Worm (Caenorhabditis elegans) whole organism, late embryonic: ENCODE measurements around the gene F47B8.10.

Source experiments
- ceh-14 ChIP-seq: sonication (generic microtip); optimal IDR thresholded peaks from 2 replicates; lab custom pipeline; 2016; ENCODE audit warnings: missing genotype, missing genetic modification characterization, missing compliant biosample characterization
- ceh-18 ChIP-seq: sonication (generic microtip); optimal IDR thresholded peaks from 2 replicates; lab custom pipeline; 2016; ENCODE audit warnings: missing genetic modification characterization, missing compliant biosample characterization
- ceh-45 ChIP-seq: fragments of 200-800 bp; sonication (Bioruptor generic); IDR thresholded peaks from 2 replicates; pipeline ENCODE4 v1.3.6; 2022; ENCODE audit warnings: missing genetic modification reagents, missing genetic modification characterization, missing compliant biosample characterization
- eyg-1 ChIP-seq: sonication (generic microtip); optimal IDR thresholded peaks from 2 replicates; lab custom pipeline; 2016; ENCODE audit warnings: missing genotype, missing genetic modification characterization, missing compliant biosample characterization
- nfya-1 ChIP-seq: sonication (generic microtip); optimal IDR thresholded peaks from 2 replicates; lab custom pipeline; 2017; ENCODE audit warnings: missing genetic modification characterization, mild to moderate bottlenecking, missing compliant biosample characterization, antibody characterized with exemption, moderate library complexity
- nhr-11 ChIP-seq: fragments of 150-350 bp; optimal IDR thresholded peaks from 2 replicates; lab custom pipeline; 2014; ENCODE audit warnings: missing biosample characterization, missing genetic modification characterization
- pha-2 ChIP-seq: sonication (generic microtip); optimal IDR thresholded peaks from 2 replicates; lab custom pipeline; 2017; ENCODE audit warnings: mild to moderate bottlenecking, missing genetic modification characterization, missing compliant biosample characterization
- pha-4 ChIP-seq: fragments of 150-350 bp; optimal IDR thresholded peaks from 2 replicates; lab custom pipeline; 2018; ENCODE audit warnings: missing biosample characterization, missing genetic modification reagents, missing genetic modification characterization
- pros-1 ChIP-seq: fragments of 150-350 bp; optimal IDR thresholded peaks from 2 replicates; lab custom pipeline; 2014; ENCODE audit warnings: missing biosample characterization, missing genetic modification reagents, missing genetic modification characterization
- tbx-2 ChIP-seq: sonication (generic microtip); optimal IDR thresholded peaks from 2 replicates; lab custom pipeline; 2016; ENCODE audit warnings: missing genetic modification characterization, missing compliant biosample characterization
- tbx-7 ChIP-seq: sonication (generic microtip); optimal IDR thresholded peaks from 2 replicates; lab custom pipeline; 2016; ENCODE audit warnings: missing genotype, missing genetic modification characterization, missing compliant biosample characterization
- unc-55 ChIP-seq: sonication (generic microtip); optimal IDR thresholded peaks from 2 replicates; lab custom pipeline; 2017; ENCODE audit warnings: missing biosample characterization, missing genetic modification reagents, missing genetic modification characterization
- unc-86 ChIP-seq: sonication (generic microtip); optimal IDR thresholded peaks from 2 replicates; lab custom pipeline; 2016; ENCODE audit warnings: missing genetic modification characterization, missing compliant biosample characterization

- TF ChIP-seq pros-1 (tag; lab: Kevin White, UChicago) (no peak), eyg-1 (tag; lab: Kevin White, UChicago) (no peak), pha-4 (tag; lab: Kevin White, UChicago) (no peak), pha-2 (no peak), unc-55 (GFP tag; lab: Kevin White, UChicago) (no peak), nfya-1 (no peak), unc-86 (no peak), tbx-2 (no peak), ceh-18 (tag; lab: Kevin White, UChicago) (no peak), ceh-45 (GFP tag; lab: Robert Waterston, UW) (no peak), nhr-11 (tag; lab: Kevin White, UChicago) (no peak), tbx-7 (tag; lab: Kevin White, UChicago) (no peak), ceh-14 (no peak)
Measured at ce11 chrV:14368272-14369052, 26.7 kb downstream of the F47B8.10 start.
